Worm (Caenorhabditis elegans): ENCODE data around the gene F40G9.18.

- no peak for TF ChIP-seq sea-1 (GFP tag; conservative IDR thresholded peaks at IDR 0.05)
- no peak for TF ChIP-seq pes-1 (GFP tag; IDR thresholded peaks at IDR 0.05)
- TF ChIP-seq hmbx-1 (tag; optimal IDR thresholded peaks at IDR 0.05): no peak
- no peak for TF ChIP-seq hnd-1 (tag; optimal IDR thresholded peaks at IDR 0.05)
- TF ChIP-seq ama-1 (optimal IDR thresholded peaks at IDR 0.05): no peak
- no peak for TF ChIP-seq tbx-37 (GFP tag; conservative IDR thresholded peaks at IDR 0.05)
- TF ChIP-seq aly-1 (tag; optimal IDR thresholded peaks at IDR 0.05): no peak
Observed at ce11 chrIII:211387-211786, 42.0 kb upstream of the F40G9.18 start.
